Fruit fly (Drosophila melanogaster) whole organism, prepupa: ENCODE data around the gene CG3156.

Experiments
- CG10631 ChIP-seq: fragments of 200-800 bp; sonication (Bioruptor generic); optimal IDR thresholded peaks from 2 replicates; lab custom pipeline; 2016; ENCODE audit warnings: missing biosample characterization, missing genetic modification characterization
- CG10669 ChIP-seq: fragments of 200-800 bp; sonication (Bioruptor generic); optimal IDR thresholded peaks from 3 replicates; lab custom pipeline; 2018; ENCODE audit warnings: missing biosample characterization, mild to moderate bottlenecking, missing genetic modification characterization, moderate library complexity
- CG11294 ChIP-seq: fragments of 200-800 bp; sonication (Bioruptor generic); IDR thresholded peaks from 2 replicates; pipeline ENCODE4 v1.3.6; 2022; ENCODE audit warnings: missing biosample characterization, missing genetic modification characterization
- CG11762 ChIP-seq: fragments of 200-800 bp; sonication (Bioruptor generic); optimal IDR thresholded peaks from 3 replicates; lab custom pipeline; 2016; ENCODE audit warnings: missing biosample characterization, missing genetic modification characterization; ENCODE audit not compliant: insufficient read depth
- CG11902 ChIP-seq: fragments of 200-800 bp; sonication (Bioruptor generic); optimal IDR thresholded peaks from 3 replicates; lab custom pipeline; 2016; ENCODE audit warnings: missing biosample characterization, missing genetic modification characterization
- CG1621 ChIP-seq: fragments of 200-800 bp; sonication (Bioruptor generic); optimal IDR thresholded peaks from 3 replicates; lab custom pipeline; 2018; ENCODE audit warnings: missing biosample characterization, mild to moderate bottlenecking, missing genetic modification characterization
- CG3032 ChIP-seq: fragments of 200-800 bp; optimal IDR thresholded peaks from 2 replicates; lab custom pipeline; 2019; ENCODE audit warnings: missing biosample characterization, mild to moderate bottlenecking, missing genetic modification characterization, moderate library complexity
- CG31627 ChIP-seq: fragments of 200-800 bp; sonication (Bioruptor generic); optimal IDR thresholded peaks from 3 replicates; lab custom pipeline; 2016; ENCODE audit warnings: missing biosample characterization, missing genetic modification characterization
- CG34406 ChIP-seq: fragments of 200-800 bp; sonication (Bioruptor generic); optimal IDR thresholded peaks from 3 replicates; lab custom pipeline; 2016; ENCODE audit warnings: missing biosample characterization, missing genetic modification characterization
- CG3919 ChIP-seq: fragments of 200-800 bp; sonication (Bioruptor generic); optimal IDR thresholded peaks from 3 replicates; lab custom pipeline; 2016; ENCODE audit warnings: missing biosample characterization, missing genetic modification characterization
- CG4318 ChIP-seq: fragments of 200-800 bp; sonication (Bioruptor generic); optimal IDR thresholded peaks from 3 replicates; lab custom pipeline; 2017; ENCODE audit warnings: missing biosample characterization, mild to moderate bottlenecking, missing genetic modification characterization
- CG6163 ChIP-seq: fragments of 200-800 bp; sonication (Bioruptor generic); IDR thresholded peaks from 3 replicates; pipeline ENCODE4 v1.3.6; 2022; ENCODE audit warnings: missing biosample characterization, missing genetic modification characterization
- CG6276 ChIP-seq: fragments of 200-800 bp; sonication (Bioruptor generic); optimal IDR thresholded peaks from 2 replicates; lab custom pipeline; 2017; ENCODE audit warnings: missing biosample characterization, mild to moderate bottlenecking, missing genetic modification characterization
- CG6792 ChIP-seq: fragments of 200-800 bp; sonication (Bioruptor generic); optimal IDR thresholded peaks from 3 replicates; lab custom pipeline; 2016; ENCODE audit warnings: missing biosample characterization, missing genetic modification characterization
- CG6808 ChIP-seq: fragments of 200-800 bp; sonication (Bioruptor generic); optimal IDR thresholded peaks from 3 replicates; lab custom pipeline; 2017; ENCODE audit warnings: missing biosample characterization, missing genetic modification characterization, mild to moderate bottlenecking, moderate library complexity, missing genetic modification reagents
- CG6854 ChIP-seq: fragments of 200-800 bp; sonication (Bioruptor generic); optimal IDR thresholded peaks from 2 replicates; lab custom pipeline; 2017; ENCODE audit warnings: missing biosample characterization, mild to moderate bottlenecking, missing genetic modification characterization
- CG8119 ChIP-seq: fragments of 200-800 bp; sonication (Bioruptor generic); IDR thresholded peaks from 3 replicates; pipeline ENCODE4 v1.3.6; 2022; ENCODE audit warnings: missing biosample characterization, missing genetic modification characterization
- CG9139 ChIP-seq: fragments of 200-800 bp; sonication (Bioruptor generic); optimal IDR thresholded peaks from 3 replicates; lab custom pipeline; 2017; ENCODE audit warnings: missing biosample characterization, mild to moderate bottlenecking, missing genetic modification characterization
- Eip75B ChIP-seq: fragments of 200-800 bp; sonication (Bioruptor generic); optimal IDR thresholded peaks from 3 replicates; lab custom pipeline; 2016; ENCODE audit warnings: missing biosample characterization, missing genetic modification characterization
- Eip78C ChIP-seq: fragments of 200-800 bp; sonication (Bioruptor generic); peaks from one replicate; lab custom pipeline; 2016; ENCODE audit warnings: missing biosample characterization, missing genetic modification characterization
- Eip93F ChIP-seq: fragments of 200-800 bp; sonication (Bioruptor generic); optimal IDR thresholded peaks from 2 replicates; lab custom pipeline; 2016; ENCODE audit warnings: missing biosample characterization, mild to moderate bottlenecking, missing genetic modification characterization
- Gug ChIP-seq: fragments of 200-800 bp; sonication (Bioruptor generic); IDR thresholded peaks from 2 replicates; pipeline ENCODE4 v1.3.6; 2022; ENCODE audit warnings: missing biosample characterization, missing genetic modification characterization
- Hr38 ChIP-seq: sonication (Bioruptor generic); optimal IDR thresholded peaks from 2 replicates; lab custom pipeline; 2016; ENCODE audit warnings: missing biosample characterization, missing genetic modification characterization
- Hr39 ChIP-seq: fragments of 200-800 bp; sonication (Bioruptor generic); optimal IDR thresholded peaks from 2 replicates; lab custom pipeline; 2016; ENCODE audit warnings: missing biosample characterization, missing genetic modification characterization
- Hr4 ChIP-seq: fragments of 200-800 bp; sonication (Bioruptor generic); optimal IDR thresholded peaks from 3 replicates; lab custom pipeline; 2016; ENCODE audit warnings: missing biosample characterization, missing genetic modification characterization
- Lpt ChIP-seq: fragments of 200-800 bp; sonication (Bioruptor generic); optimal IDR thresholded peaks from 3 replicates; lab custom pipeline; 2016; ENCODE audit warnings: missing biosample characterization, missing genetic modification characterization
- Met ChIP-seq: fragments of 200-800 bp; sonication (Bioruptor generic); optimal IDR thresholded peaks from 3 replicates; lab custom pipeline; 2016; ENCODE audit warnings: missing biosample characterization, missing genetic modification characterization
- OdsH ChIP-seq: fragments of 200-800 bp; sonication (Bioruptor generic); optimal IDR thresholded peaks from 3 replicates; lab custom pipeline; 2016; ENCODE audit warnings: missing biosample characterization, missing genetic modification characterization
- Smox ChIP-seq: fragments of 200-800 bp; sonication (Bioruptor generic); optimal IDR thresholded peaks from 3 replicates; lab custom pipeline; 2016; ENCODE audit warnings: missing biosample characterization, missing genetic modification characterization
- Sox102F ChIP-seq: fragments of 200-800 bp; sonication (Bioruptor generic); optimal IDR thresholded peaks from 2 replicates; lab custom pipeline; 2016; ENCODE audit warnings: missing biosample characterization, mild to moderate bottlenecking, missing genetic modification characterization
- Sox15 ChIP-seq: fragments of 200-800 bp; sonication (Bioruptor generic); optimal IDR thresholded peaks from 3 replicates; lab custom pipeline; 2016; ENCODE audit warnings: missing biosample characterization, missing genetic modification characterization
- achi ChIP-seq: fragments of 200-800 bp; sonication (Bioruptor generic); optimal IDR thresholded peaks from 3 replicates; lab custom pipeline; 2016; ENCODE audit warnings: missing biosample characterization, missing genetic modification characterization
- acj6 ChIP-seq: fragments of 200-800 bp; sonication (Bioruptor generic); optimal IDR thresholded peaks from 3 replicates; lab custom pipeline; 2016; ENCODE audit warnings: missing biosample characterization, missing genetic modification characterization
- cyc ChIP-seq: fragments of 200-800 bp; sonication (Bioruptor generic); optimal IDR thresholded peaks from 3 replicates; lab custom pipeline; 2016; ENCODE audit warnings: missing biosample characterization, missing genetic modification characterization
- dsx ChIP-seq: fragments of 200-800 bp; optimal IDR thresholded peaks from 3 replicates; lab custom pipeline; 2019; ENCODE audit warnings: missing biosample characterization, mild to moderate bottlenecking, missing genetic modification characterization, moderate library complexity; ENCODE audit not compliant: poor library complexity, severe bottlenecking
- eg ChIP-seq: fragments of 200-800 bp; sonication (Bioruptor generic); IDR thresholded peaks from 3 replicates; pipeline ENCODE4 v1.3.6; 2022; ENCODE audit warnings: missing biosample characterization, missing genetic modification characterization
- esn ChIP-seq: fragments of 200-800 bp; sonication (Bioruptor generic); optimal IDR thresholded peaks from 2 replicates; lab custom pipeline; 2016; ENCODE audit warnings: missing biosample characterization, mild to moderate bottlenecking, missing genetic modification characterization, moderate library complexity
- fd59A ChIP-seq: fragments of 200-800 bp; sonication (Bioruptor generic); optimal IDR thresholded peaks from 2 replicates; lab custom pipeline; 2017; ENCODE audit warnings: missing biosample characterization, mild to moderate bottlenecking, missing genetic modification characterization, missing genetic modification reagents
- fkh ChIP-seq: fragments of 200-800 bp; sonication (Bioruptor generic); optimal IDR thresholded peaks from 3 replicates; lab custom pipeline; 2017; ENCODE audit warnings: missing biosample characterization, mild to moderate bottlenecking, missing genetic modification characterization, moderate library complexity
- lz ChIP-seq: fragments of 200-800 bp; sonication (Bioruptor generic); optimal IDR thresholded peaks from 3 replicates; lab custom pipeline; 2016; ENCODE audit warnings: missing biosample characterization, missing genetic modification characterization
- salr ChIP-seq, 2 experiments: fragments of 200-800 bp; sonication (Bioruptor generic); optimal IDR thresholded peaks; 3 replicates each; lab custom pipeline; 2016 to 2018; ENCODE audit warnings: missing biosample characterization in 2 of 2, missing genetic modification characterization in 2 of 2, mild to moderate bottlenecking in 1 of 2
- ss ChIP-seq, 2 experiments: fragments of 200-800 bp; sonication (Bioruptor generic); optimal IDR thresholded peaks; 2 replicates in 1 of 2; 3 replicates in 1 of 2; lab custom pipeline; 2017 to 2018; ENCODE audit warnings: mild to moderate bottlenecking in 2 of 2, missing biosample characterization in 2 of 2, missing genetic modification characterization in 2 of 2, moderate library complexity in 1 of 2
- svp ChIP-seq: fragments of 200-800 bp; sonication (Bioruptor generic); peaks from one replicate; lab custom pipeline; 2016; ENCODE audit warnings: missing biosample characterization, missing genetic modification characterization
- topi ChIP-seq: fragments of 200-800 bp; sonication (Bioruptor generic); optimal IDR thresholded peaks from 3 replicates; lab custom pipeline; 2016; ENCODE audit warnings: missing biosample characterization, missing genetic modification characterization

Gene CG3156

dm6 chrX:487517-487957 lies at the start of gene CG3156, which contains the start of gene CG18273:
Gene CG3156, plus strand, starts transcription at chrX:487878.
Gene CG18273, minus strand, starts transcription at chrX:487581.
- no peak for TF ChIP-seq Eip93F (GFP tag; lab: Kevin White, UChicago)
- TF ChIP-seq CG4318 (GFP tag; lab: Kevin White, UChicago) = no peak
- no peak for TF ChIP-seq Hr4 (GFP tag; lab: Kevin White, UChicago)
- peak; percentile 30 for TF ChIP-seq CG3032 (tag; lab: Kevin White, UChicago)
- no peak for TF ChIP-seq CG34406 (GFP tag; lab: Kevin White, UChicago)
- TF ChIP-seq esn (GFP tag; lab: Kevin White, UChicago) = peak; percentile 26
- TF ChIP-seq CG11902 (GFP tag; lab: Kevin White, UChicago) = no peak
- TF ChIP-seq CG31627 (GFP tag; lab: Kevin White, UChicago) = peak; percentile 24
- no peak for TF ChIP-seq cyc (GFP tag; lab: Kevin White, UChicago)
- peak; percentile 1 for TF ChIP-seq lz (GFP tag; lab: Kevin White, UChicago)

- TF ChIP-seq Smox (GFP tag; lab: Kevin White, UChicago) (peak; percentile 11), topi (peak; percentile 28), Lpt (GFP tag; lab: Kevin White, UChicago) (no peak), esn (GFP tag; lab: Kevin White, UChicago) (peak; percentile 31), Sox102F (peak; percentile 48), lz (GFP tag; lab: Kevin White, UChicago) (peak; percentile 7), CG31627 (GFP tag; lab: Kevin White, UChicago) (peak; percentile 5), CG11762 (no peak), ss (GFP tag; optimal IDR thresholded peaks at IDR 0.05; lab: Kevin White, UChicago) (no peak), Met (GFP tag; lab: Kevin White, UChicago) (peak; percentile 28), Eip78C (peak; percentile 73), svp (GFP tag; lab: Kevin White, UChicago) (peak; percentile 48), Hr39 (GFP tag; lab: Kevin White, UChicago) (peak; percentile 13)
These were observed 46.4 kb upstream of the CG3156 start for dm6 chrX:441295-441694.

dm6 chrX:443981-444550 lies 43.6 kb upstream of the CG3156 start:
- TF ChIP-seq Hr39 (GFP tag; lab: Kevin White, UChicago) (peak; percentile 53), Smox (GFP tag; lab: Kevin White, UChicago) (peak; percentile 50), CG11762 (peak; percentile 19), salr (GFP tag; optimal IDR thresholded peaks at IDR 0.05; lab: Kevin White, UChicago) (peak in 1 of 2 experiments; percentile 60), CG6276 (GFP tag; lab: Kevin White, UChicago) (no peak), CG10631 (GFP tag; lab: Kevin White, UChicago) (peak; percentile 77), CG1621 (tag; lab: Kevin White, UChicago) (peak; percentile 70), achi (GFP tag; lab: Kevin White, UChicago) (peak; percentile 60), topi (peak; percentile 72), CG6808 (GFP tag; lab: Kevin White, UChicago) (peak; percentile 73), Gug (no peak), acj6 (GFP tag; lab: Kevin White, UChicago) (peak; percentile 69), CG34406 (GFP tag; lab: Kevin White, UChicago) (peak; percentile 59), CG8119 (GFP tag; lab: Robert Waterston, UW) (peak; percentile 47; the same call in 1 of the 3 replicates), Sox102F (peak; percentile 30), Hr4 (GFP tag; lab: Kevin White, UChicago) (no peak), fkh (no peak), Eip75B (GFP tag; lab: Kevin White, UChicago) (peak; percentile 73), CG11294 (GFP tag; lab: Robert Waterston, UW) (no peak), Met (GFP tag; lab: Kevin White, UChicago) (peak; percentile 64), svp (GFP tag; lab: Kevin White, UChicago) (peak; percentile 78), esn (GFP tag; lab: Kevin White, UChicago) (peak; percentile 71), CG10669 (peak; percentile 77), dsx (GFP tag; lab: Kevin White, UChicago) (peak; percentile 75), lz (GFP tag; lab: Kevin White, UChicago) (peak; percentile 58), ss (GFP tag; optimal IDR thresholded peaks at IDR 0.05; lab: Kevin White, UChicago) (peak; percentile 73 to 96), OdsH (GFP tag; lab: Kevin White, UChicago) (peak; percentile 53), CG3919 (GFP tag; lab: Kevin White, UChicago) (peak; percentile 71), CG6792 (GFP tag; lab: Kevin White, UChicago) (peak; percentile 60), CG9139 (peak; percentile 58), CG6854 (no peak), Hr38 (no peak), Eip93F (GFP tag; lab: Kevin White, UChicago) (no peak), Sox15 (GFP tag; lab: Kevin White, UChicago) (peak; percentile 20), fd59A (GFP tag; lab: Kevin White, UChicago) (peak; percentile 75), eg (0 out of 3 replicates have a peak, but pooled peaks have one; percentile 12), CG6163 (peak; percentile 69)
